Worm (Caenorhabditis elegans) whole organism, L4 larva: ENCODE data around the gene immp-2.

Source experiments
- ces-1 ChIP-seq: fragments of 150-350 bp; sonication (generic microtip); optimal IDR thresholded peaks from 4 replicates; lab custom pipeline; 2014; ENCODE audit warnings: missing biosample characterization, missing genetic modification reagents, missing genetic modification characterization
- daf-19 ChIP-seq: fragments of 200-800 bp; sonication (Bioruptor generic); conservative IDR thresholded peaks from 2 replicates; pipeline ENCODE4 v1.3.6; 2022; ENCODE audit warnings: missing genetic modification characterization, missing compliant biosample characterization
- dpl-1 ChIP-seq: fragments of 150-350 bp; optimal IDR thresholded peaks from 2 replicates; lab custom pipeline; 2014; ENCODE audit warnings: missing biosample characterization, missing genetic modification reagents, missing genetic modification characterization
- fkh-10 ChIP-seq: fragments of 150-350 bp; optimal IDR thresholded peaks from 2 replicates; lab custom pipeline; 2014; ENCODE audit warnings: missing biosample characterization, missing genetic modification reagents, missing genetic modification characterization
- tag-97 ChIP-seq: fragments of 200-800 bp; sonication (Bioruptor generic); IDR thresholded peaks from 2 replicates; pipeline ENCODE4 v1.3.6; 2022; ENCODE audit warnings: missing genetic modification characterization, missing compliant biosample characterization
- unc-39 ChIP-seq: sonication (generic microtip); optimal IDR thresholded peaks from 2 replicates; lab custom pipeline; 2017; ENCODE audit warnings: missing biosample characterization, missing genetic modification characterization

DNA sequence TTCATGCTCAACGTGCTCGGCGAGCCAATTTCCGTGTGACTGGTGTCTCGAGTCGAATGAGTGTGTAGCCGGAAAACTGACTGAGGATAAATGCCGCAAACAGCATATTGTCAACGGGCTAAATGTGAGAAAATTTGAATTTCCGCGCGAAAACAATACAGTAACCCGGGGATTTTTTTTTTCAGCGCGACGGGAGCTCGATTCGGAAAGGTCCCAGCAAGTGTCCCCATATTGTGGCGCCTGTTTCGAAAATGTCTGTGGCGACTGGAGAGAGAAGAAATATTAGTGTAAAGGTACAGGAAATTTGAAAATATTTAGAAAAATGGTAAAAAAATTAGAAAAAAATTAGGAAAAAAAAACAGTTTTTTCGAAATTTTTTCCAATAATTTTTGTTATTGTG, 34.5 kb downstream of the immp-2 start:
- TF ChIP-seq tag-97 (no peak), fkh-10 (GFP tag; lab: Kevin White, UChicago) (no peak), dpl-1 (GFP tag; lab: Kevin White, UChicago) (no peak), daf-19 (GFP tag; lab: Robert Waterston, UW) (no peak), ces-1 (GFP tag; lab: Kevin White, UChicago) (no peak), unc-39 (no peak)
